Fruit fly (Drosophila melanogaster): ENCODE data around the gene CG44038.

DNA sequence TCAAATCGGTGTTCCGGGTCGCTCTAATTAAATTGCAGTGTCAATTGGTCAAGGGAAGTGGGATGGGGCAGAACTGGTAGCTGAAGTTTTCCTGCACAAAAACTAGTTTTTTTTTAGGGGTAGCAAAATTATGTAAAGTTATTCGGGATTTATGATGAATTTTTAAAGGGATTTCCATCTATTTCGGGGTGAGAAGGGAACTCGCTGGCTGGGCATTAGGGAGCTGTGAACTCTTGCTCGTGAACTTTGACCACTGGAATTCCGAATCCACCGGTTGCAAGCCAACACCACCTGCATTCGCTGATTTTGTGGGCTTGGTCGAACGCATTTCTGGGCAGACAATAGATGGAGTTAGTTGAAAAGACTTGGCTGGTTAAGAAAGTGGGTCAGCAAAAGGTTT, 31.1 kb downstream of the CG44038 start:
- no peak for TF ChIP-seq gt (GFP tag; IDR thresholded peaks at IDR 0.05)
- TF ChIP-seq ATbp (GFP tag; optimal IDR thresholded peaks at IDR 0.05): no peak
- TF ChIP-seq Sry-β (GFP tag; optimal IDR thresholded peaks at IDR 0.05): no peak
- no peak for TF ChIP-seq Hr39 (optimal IDR thresholded peaks at IDR 0.05)
- TF ChIP-seq schlank (tag; optimal IDR thresholded peaks at IDR 0.05): no peak
- no peak for TF ChIP-seq CG13424 (tag; optimal IDR thresholded peaks at IDR 0.05)
- no peak for TF ChIP-seq psq (GFP tag; optimal IDR thresholded peaks at IDR 0.05)
- no peak for TF ChIP-seq CG12391 (tag; optimal IDR thresholded peaks at IDR 0.05)
- TF ChIP-seq CG10209 (GFP tag; optimal IDR thresholded peaks at IDR 0.05): no peak
- TF ChIP-seq sd (tag; optimal IDR thresholded peaks at IDR 0.05): no peak
- no peak for TF ChIP-seq mld (GFP tag; IDR thresholded peaks at IDR 0.05; ENCODE audit: partially characterized antibody)

All from whole organism, embryonic.